Fruit fly (Drosophila melanogaster): ENCODE data around the gene natalisin.

dm6 chr3R:14387840-14388239 lies 30.6 kb upstream of the natalisin start:
- no peak for TF ChIP-seq N (GFP tag; optimal IDR thresholded peaks at IDR 0.05)
- peak; percentile 56 for TF ChIP-seq woc (GFP tag; optimal IDR thresholded peaks at IDR 0.05)
- peak; percentile 51 for TF ChIP-seq br (GFP tag; optimal IDR thresholded peaks at IDR 0.05)
- no peak for TF ChIP-seq dl (GFP tag; optimal IDR thresholded peaks at IDR 0.05; ENCODE audit: insufficient read depth in 1 of 2, partially characterized antibody in 2 of 2)
- TF ChIP-seq usp (GFP tag; optimal IDR thresholded peaks at IDR 0.05), result no peak
- peak; percentile 64 for TF ChIP-seq HLH106 (tag; optimal IDR thresholded peaks at IDR 0.05)
- TF ChIP-seq Hr78 (GFP tag; optimal IDR thresholded peaks at IDR 0.05), result no peak
- TF ChIP-seq psq (GFP tag; optimal IDR thresholded peaks at IDR 0.05), result peak; percentile 44
- TF ChIP-seq lola (GFP tag; optimal IDR thresholded peaks at IDR 0.05), result no peak
